Worm (Caenorhabditis elegans): Measurements from ENCODE around the gene F56C3.3.

Gene F56C3.3

ce11 chrX:1344818-1345217 lies 13.4 kb downstream of the F56C3.3 start:
- TF ChIP-seq ref-1 (GFP tag; conservative IDR thresholded peaks at IDR 0.05) (no peak), T22C8.4 (GFP tag; IDR thresholded peaks at IDR 0.05) (peak; percentile 84), ztf-23 (GFP tag; IDR thresholded peaks at IDR 0.05) (0 out of 2 replicates have a peak, but pooled peaks have one; percentile 66), tab-1 (GFP tag; IDR thresholded peaks at IDR 0.05) (no peak; the same call in 1 of the 2 replicates), cog-1 (tag; optimal IDR thresholded peaks at IDR 0.05) (peak; percentile 86), klf-2 (GFP tag; conservative IDR thresholded peaks at IDR 0.05) (0 out of 2 replicates have a peak, but pooled peaks have one; percentile 21), ztf-29 (GFP tag; IDR thresholded peaks at IDR 0.05) (no peak), flt-1 (GFP tag; IDR thresholded peaks at IDR 0.05) (peak; percentile 63), med-1 (GFP tag; optimal IDR thresholded peaks at IDR 0.05; ENCODE audit: insufficient read depth) (peak; percentile 26)

ce11 chrX:1344321-1344720 lies 13.9 kb downstream of the F56C3.3 start, which contains the start of gene ins-39:
Gene ins-39 (minus strand): TSS chrX:1344421.
- TF ChIP-seq med-1 (GFP tag; optimal IDR thresholded peaks at IDR 0.05; ENCODE audit: insufficient read depth) (no peak), ref-1 (GFP tag; conservative IDR thresholded peaks at IDR 0.05) (no peak), cog-1 (tag; optimal IDR thresholded peaks at IDR 0.05) (no peak), tab-1 (GFP tag; IDR thresholded peaks at IDR 0.05) (no peak), flt-1 (GFP tag; IDR thresholded peaks at IDR 0.05) (no peak), T22C8.4 (GFP tag; IDR thresholded peaks at IDR 0.05) (no peak), klf-2 (GFP tag; conservative IDR thresholded peaks at IDR 0.05) (no peak), ztf-29 (GFP tag; IDR thresholded peaks at IDR 0.05) (no peak), ztf-23 (GFP tag; IDR thresholded peaks at IDR 0.05) (no peak)

- no peak for TF ChIP-seq cog-1 (tag; optimal IDR thresholded peaks at IDR 0.05)
- 0 out of 2 replicates have a peak, but pooled peaks have one; percentile 57 for TF ChIP-seq T22C8.4 (GFP tag; IDR thresholded peaks at IDR 0.05)
- TF ChIP-seq flt-1 (GFP tag; IDR thresholded peaks at IDR 0.05): no peak
- no peak for TF ChIP-seq ztf-29 (GFP tag; IDR thresholded peaks at IDR 0.05)
- TF ChIP-seq ztf-23 (GFP tag; IDR thresholded peaks at IDR 0.05): no peak
Measured at ce11 chrX:1338906-1339673, 19.1 kb downstream of the F56C3.3 start.

- TF ChIP-seq ztf-23 (GFP tag; IDR thresholded peaks at IDR 0.05) (no peak), med-1 (GFP tag; optimal IDR thresholded peaks at IDR 0.05; ENCODE audit: insufficient read depth) (no peak), klf-2 (GFP tag; conservative IDR thresholded peaks at IDR 0.05) (no peak), T22C8.4 (GFP tag; IDR thresholded peaks at IDR 0.05) (no peak), flt-1 (GFP tag; IDR thresholded peaks at IDR 0.05) (no peak)
Measured at ce11 chrX:1337834-1338233, 20.4 kb downstream of the F56C3.3 start.

- TF ChIP-seq flt-1 (GFP tag; IDR thresholded peaks at IDR 0.05) (no peak), ref-1 (GFP tag; conservative IDR thresholded peaks at IDR 0.05) (no peak), tab-1 (GFP tag; IDR thresholded peaks at IDR 0.05) (no peak), klf-2 (GFP tag; conservative IDR thresholded peaks at IDR 0.05) (no peak), cog-1 (tag; optimal IDR thresholded peaks at IDR 0.05) (no peak), ztf-23 (GFP tag; IDR thresholded peaks at IDR 0.05) (no peak), ztf-29 (GFP tag; IDR thresholded peaks at IDR 0.05) (no peak), T22C8.4 (GFP tag; IDR thresholded peaks at IDR 0.05) (no peak), med-1 (GFP tag; optimal IDR thresholded peaks at IDR 0.05; ENCODE audit: insufficient read depth) (no peak)
Measured at ce11 chrX:1337009-1337408, 21.2 kb downstream of the F56C3.3 start, which contains the start of gene ttr-37. Gene ttr-37 (minus strand): TSS chrX:1337175.

- TF ChIP-seq tab-1 (GFP tag; IDR thresholded peaks at IDR 0.05) (no peak), ztf-29 (GFP tag; IDR thresholded peaks at IDR 0.05) (no peak), cog-1 (tag; optimal IDR thresholded peaks at IDR 0.05) (no peak), ref-1 (GFP tag; conservative IDR thresholded peaks at IDR 0.05) (no peak), T22C8.4 (GFP tag; IDR thresholded peaks at IDR 0.05) (no peak), flt-1 (GFP tag; IDR thresholded peaks at IDR 0.05) (no peak), klf-2 (GFP tag; conservative IDR thresholded peaks at IDR 0.05) (no peak), med-1 (GFP tag; optimal IDR thresholded peaks at IDR 0.05; ENCODE audit: insufficient read depth) (no peak), ztf-23 (GFP tag; IDR thresholded peaks at IDR 0.05) (no peak)
Measured at ce11 chrX:1329847-1330246, 28.3 kb downstream of the F56C3.3 start, which contains the start of gene F21E9.2. Gene F21E9.2 (minus strand): TSS chrX:1329947.

ce11 chrX:1327201-1327600 lies 31.0 kb downstream of the F56C3.3 start:
- no peak for TF ChIP-seq ztf-23 (GFP tag; IDR thresholded peaks at IDR 0.05)
- TF ChIP-seq ztf-29 (GFP tag; IDR thresholded peaks at IDR 0.05): no peak
- TF ChIP-seq T22C8.4 (GFP tag; IDR thresholded peaks at IDR 0.05): no peak
- TF ChIP-seq flt-1 (GFP tag; IDR thresholded peaks at IDR 0.05): no peak
- no peak for TF ChIP-seq ref-1 (GFP tag; conservative IDR thresholded peaks at IDR 0.05)
- no peak for TF ChIP-seq med-1 (GFP tag; optimal IDR thresholded peaks at IDR 0.05; ENCODE audit: insufficient read depth)

ce11 chrX:1322997-1323396 lies 35.2 kb downstream of the F56C3.3 start:
- 0 out of 2 replicates have a peak, but pooled peaks have one; percentile 34 for TF ChIP-seq flt-1 (GFP tag; IDR thresholded peaks at IDR 0.05)
- TF ChIP-seq tab-1 (GFP tag; IDR thresholded peaks at IDR 0.05): no peak
- no peak for TF ChIP-seq ref-1 (GFP tag; conservative IDR thresholded peaks at IDR 0.05)
- TF ChIP-seq cog-1 (tag; optimal IDR thresholded peaks at IDR 0.05): peak; percentile 9

ce11 chrX:1321044-1321443 lies 37.2 kb downstream of the F56C3.3 start, which contains the start of gene pdk-1:
Gene pdk-1 (plus strand): TSS chrX:1321344.
- TF ChIP-seq tab-1 (GFP tag; IDR thresholded peaks at IDR 0.05): no peak

ce11 chrX:1319708-1320107 lies 38.5 kb downstream of the F56C3.3 start:
- TF ChIP-seq tab-1 (GFP tag; IDR thresholded peaks at IDR 0.05) (no peak), ref-1 (GFP tag; conservative IDR thresholded peaks at IDR 0.05) (no peak), flt-1 (GFP tag; IDR thresholded peaks at IDR 0.05) (peak; percentile 68; the same call in 1 of the 2 replicates), cog-1 (tag; optimal IDR thresholded peaks at IDR 0.05) (peak; percentile 73)

All from whole organism, midembryonic.